Worm (Caenorhabditis elegans): ENCODE measurements around the gene srv-22.

DNA sequence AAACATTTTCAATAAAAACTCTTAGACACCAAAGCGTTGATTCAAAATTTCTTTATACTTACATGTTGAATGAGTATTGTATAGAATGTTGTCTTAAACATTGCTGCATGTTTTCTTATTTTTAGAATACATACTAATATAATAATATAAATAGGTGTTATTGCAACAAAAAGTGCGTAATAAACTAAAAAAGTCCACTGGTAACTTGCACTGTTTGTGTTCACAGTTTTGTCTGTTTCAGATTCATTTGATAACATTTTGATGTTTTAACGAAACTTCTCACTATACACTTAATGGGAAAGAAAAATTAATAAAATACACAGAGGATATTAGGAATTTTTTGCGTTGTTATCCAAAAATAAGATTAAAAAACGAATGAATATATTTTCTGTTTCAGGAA lies 5.9 kb downstream of the srv-22 start, which contains the start of gene srv-19:
- TF ChIP-seq him-1 (tag; optimal IDR thresholded peaks at IDR 0.05) (no peak), W03F9.2 (tag; optimal IDR thresholded peaks at IDR 0.05) (no peak), dao-5 (tag; optimal IDR thresholded peaks at IDR 0.05) (no peak)

Data from whole organism, L4/young adult.